Fruit fly (Drosophila melanogaster) whole organism, embryonic: Measurements from ENCODE around the gene hbt.

Source experiments
- C15 ChIP-seq: fragments of 200-800 bp; sonication (Bioruptor generic); IDR thresholded peaks from 3 replicates; pipeline ENCODE4 v1.3.6; 2022; ENCODE audit warnings: missing biosample characterization, missing genetic modification characterization
- CG10366 ChIP-seq: fragments of 200-800 bp; sonication (Bioruptor generic); IDR thresholded peaks from 2 replicates; pipeline ENCODE4 v1.3.6; 2022; ENCODE audit warnings: missing biosample characterization, missing genetic modification characterization
- CG10431 ChIP-seq: fragments of 200-800 bp; sonication (Bioruptor generic); optimal IDR thresholded peaks from 3 replicates; lab custom pipeline; 2018; ENCODE audit warnings: missing biosample characterization, mild to moderate bottlenecking, missing genetic modification characterization
- CG11093 ChIP-seq: fragments of 200-800 bp; sonication (Bioruptor generic); IDR thresholded peaks from 3 replicates; pipeline ENCODE4 v1.3.6; 2022; ENCODE audit warnings: missing biosample characterization, missing genetic modification characterization
- CG11560 ChIP-seq: fragments of 200-800 bp; sonication (Bioruptor generic); IDR thresholded peaks from 3 replicates; pipeline ENCODE4 v1.3.6; 2022; ENCODE audit warnings: missing biosample characterization, missing genetic modification characterization
- CG1233 ChIP-seq: fragments of 200-800 bp; sonication (Bioruptor generic); optimal IDR thresholded peaks from 4 replicates; lab custom pipeline; 2018; ENCODE audit warnings: missing biosample characterization, mild to moderate bottlenecking, missing genetic modification characterization
- CG13296 ChIP-seq: fragments of 200-800 bp; sonication (Bioruptor generic); optimal IDR thresholded peaks from 3 replicates; lab custom pipeline; 2018; ENCODE audit warnings: missing biosample characterization, mild to moderate bottlenecking, missing genetic modification characterization
- CG13894 ChIP-seq: fragments of 200-800 bp; sonication (Bioruptor generic); optimal IDR thresholded peaks from 3 replicates; lab custom pipeline; 2018; ENCODE audit warnings: missing biosample characterization, mild to moderate bottlenecking, missing genetic modification characterization, moderate library complexity
- CG14667 ChIP-seq: fragments of 200-800 bp; sonication (Bioruptor generic); IDR thresholded peaks from 2 replicates; pipeline ENCODE4 v1.3.6; 2022; ENCODE audit warnings: missing biosample characterization, missing genetic modification characterization
- CG15269 ChIP-seq: fragments of 200-800 bp; sonication (Bioruptor generic); optimal IDR thresholded peaks from 2 replicates; lab custom pipeline; 2018; ENCODE audit warnings: missing biosample characterization, mild to moderate bottlenecking, missing genetic modification characterization, moderate library complexity
- CG17385 ChIP-seq: fragments of 200-800 bp; sonication (Bioruptor generic); optimal IDR thresholded peaks from 3 replicates; lab custom pipeline; 2018; ENCODE audit warnings: missing biosample characterization, mild to moderate bottlenecking, missing genetic modification characterization
- CG2116 ChIP-seq: fragments of 200-800 bp; sonication (Bioruptor generic); optimal IDR thresholded peaks from 3 replicates; lab custom pipeline; 2018; ENCODE audit warnings: missing biosample characterization, mild to moderate bottlenecking, missing genetic modification characterization
- CG2120 ChIP-seq: fragments of 200-800 bp; sonication (Bioruptor generic); optimal IDR thresholded peaks from 3 replicates; lab custom pipeline; 2016; ENCODE audit warnings: missing biosample characterization, missing genetic modification characterization
- CG30403 ChIP-seq: fragments of 200-800 bp; sonication (Bioruptor generic); optimal IDR thresholded peaks from 3 replicates; lab custom pipeline; 2016; ENCODE audit warnings: missing biosample characterization, missing genetic modification characterization
- CG4328 ChIP-seq: fragments of 200-800 bp; sonication (Bioruptor generic); optimal IDR thresholded peaks from 3 replicates; lab custom pipeline; 2017; ENCODE audit warnings: missing biosample characterization, missing genetic modification reagents, missing genetic modification characterization
- CG4424 ChIP-seq: fragments of 200-800 bp; sonication (Bioruptor generic); optimal IDR thresholded peaks from 3 replicates; lab custom pipeline; 2016; ENCODE audit warnings: missing biosample characterization, missing genetic modification characterization
- CG6765 ChIP-seq: fragments of 200-800 bp; sonication (Bioruptor generic); optimal IDR thresholded peaks from 3 replicates; lab custom pipeline; 2017; ENCODE audit warnings: missing biosample characterization, mild to moderate bottlenecking, missing genetic modification characterization
- CG7839 ChIP-seq: fragments of 200-800 bp; sonication (Bioruptor generic); optimal IDR thresholded peaks from 3 replicates; lab custom pipeline; 2018; ENCODE audit warnings: missing biosample characterization, mild to moderate bottlenecking, missing genetic modification characterization, moderate library complexity
- D ChIP-seq, 2 experiments: fragments of 200-800 bp in 1 of 2; fragments of >200 bp in 1 of 2; sonication (Bioruptor generic) in 1 of 2; optimal IDR thresholded peaks; 2 replicates in 1 of 2; 3 replicates in 1 of 2; lab custom pipeline; 2017; ENCODE audit warnings: mild to moderate bottlenecking in 1 of 2, missing biosample characterization in 1 of 2, missing genetic modification characterization in 1 of 2, missing genetic modification reagents in 1 of 2
- Dek ChIP-seq: fragments of 200-800 bp; sonication (Bioruptor generic); optimal IDR thresholded peaks from 3 replicates; lab custom pipeline; 2019; ENCODE audit warnings: missing biosample characterization, mild to moderate bottlenecking, missing genetic modification characterization, moderate library complexity
- HHEX ChIP-seq: fragments of 200-800 bp; sonication (Bioruptor generic); optimal IDR thresholded peaks from 3 replicates; lab custom pipeline; 2017; ENCODE audit warnings: missing biosample characterization, mild to moderate bottlenecking, missing genetic modification characterization, missing genetic modification reagents
- Hsf ChIP-seq: fragments of 200-800 bp; sonication (Bioruptor generic); optimal IDR thresholded peaks from 3 replicates; lab custom pipeline; 2016; ENCODE audit warnings: missing biosample characterization, missing genetic modification characterization
- Myb ChIP-seq: fragments of 200-800 bp; sonication (Bioruptor generic); optimal IDR thresholded peaks from 2 replicates; lab custom pipeline; 2016; ENCODE audit warnings: missing biosample characterization, missing genetic modification characterization
- PHDP ChIP-seq: fragments of 200-800 bp; sonication (Bioruptor generic); optimal IDR thresholded peaks from 3 replicates; lab custom pipeline; 2018; ENCODE audit warnings: missing biosample characterization, mild to moderate bottlenecking, missing genetic modification characterization, moderate library complexity
- Xrp1 ChIP-seq: fragments of 200-800 bp; sonication (Bioruptor generic); IDR thresholded peaks from 2 replicates; pipeline ENCODE4 v1.3.6; 2022; ENCODE audit warnings: missing biosample characterization, missing genetic modification characterization
- cad ChIP-seq: fragments of >200 bp; optimal IDR thresholded peaks from 2 replicates; lab custom pipeline; 2017; ENCODE audit warnings: missing biosample characterization, missing genetic modification characterization
- cg ChIP-seq: fragments of 200-800 bp; sonication (Bioruptor generic); optimal IDR thresholded peaks from 3 replicates; lab custom pipeline; 2019; ENCODE audit warnings: missing biosample characterization, mild to moderate bottlenecking, missing genetic modification characterization, moderate library complexity
- crc ChIP-seq: fragments of 200-800 bp; sonication (Bioruptor generic); optimal IDR thresholded peaks from 2 replicates; lab custom pipeline; 2016; ENCODE audit warnings: missing biosample characterization, missing genetic modification characterization
- dan ChIP-seq: fragments of 200-800 bp; sonication (Bioruptor generic); IDR thresholded peaks from 2 replicates; pipeline ENCODE4 v1.3.6; 2022; ENCODE audit warnings: missing biosample characterization, missing genetic modification characterization
- dimm ChIP-seq: fragments of 200-800 bp; sonication (Bioruptor generic); IDR thresholded peaks from 2 replicates; pipeline ENCODE4 v1.3.6; 2022; ENCODE audit warnings: missing biosample characterization, missing genetic modification characterization
- emc ChIP-seq: fragments of 200-800 bp; sonication (Bioruptor generic); optimal IDR thresholded peaks from 2 replicates; lab custom pipeline; 2016; ENCODE audit warnings: missing biosample characterization, missing genetic modification characterization
- klu ChIP-seq: fragments of 200-800 bp; sonication (Bioruptor generic); IDR thresholded peaks from 2 replicates; pipeline ENCODE4 v1.3.6; 2022; ENCODE audit warnings: missing biosample characterization, missing genetic modification characterization
- nerfin-1 ChIP-seq: fragments of 200-800 bp; sonication (Bioruptor generic); optimal IDR thresholded peaks from 3 replicates; lab custom pipeline; 2019; ENCODE audit warnings: missing biosample characterization, mild to moderate bottlenecking, missing genetic modification characterization, moderate library complexity
- psq ChIP-seq: fragments of 200-800 bp; sonication (Bioruptor generic); optimal IDR thresholded peaks from 2 replicates; lab custom pipeline; 2017; ENCODE audit warnings: missing biosample characterization, missing genetic modification characterization
- pzg ChIP-seq: fragments of 200-800 bp; sonication (Bioruptor generic); optimal IDR thresholded peaks from 3 replicates; lab custom pipeline; 2018; ENCODE audit warnings: missing biosample characterization, mild to moderate bottlenecking, missing genetic modification characterization, moderate library complexity
- repo ChIP-seq: fragments of 200-800 bp; sonication (Bioruptor generic); optimal IDR thresholded peaks from 2 replicates; lab custom pipeline; 2016; ENCODE audit warnings: missing biosample characterization, missing genetic modification characterization
- stwl ChIP-seq: fragments of 200-800 bp; sonication (Bioruptor generic); optimal IDR thresholded peaks from 3 replicates; lab custom pipeline; 2018; ENCODE audit warnings: missing biosample characterization, mild to moderate bottlenecking, missing genetic modification characterization, moderate library complexity
- tgo ChIP-seq: fragments of 200-800 bp; sonication (Bioruptor generic); IDR thresholded peaks from 3 replicates; pipeline ENCODE4 v1.3.6; 2022; ENCODE audit warnings: missing biosample characterization, missing genetic modification characterization
- ttk ChIP-seq: fragments of 200-800 bp; sonication (Bioruptor generic); IDR thresholded peaks from 2 replicates; pipeline ENCODE4 v2.1.2; 2022; ENCODE audit warnings: missing biosample characterization, missing genetic modification characterization
- usp ChIP-seq: fragments of >200 bp; optimal IDR thresholded peaks from 2 replicates; lab custom pipeline; 2017; ENCODE audit warnings: missing biosample characterization, missing genetic modification characterization
- zen2 ChIP-seq: fragments of 200-800 bp; sonication (Bioruptor generic); IDR thresholded peaks from 3 replicates; pipeline ENCODE4 v1.3.6; 2022; ENCODE audit warnings: missing biosample characterization, missing genetic modification characterization; ENCODE audit not compliant: partially characterized antibody

The hbt gene

DNA sequence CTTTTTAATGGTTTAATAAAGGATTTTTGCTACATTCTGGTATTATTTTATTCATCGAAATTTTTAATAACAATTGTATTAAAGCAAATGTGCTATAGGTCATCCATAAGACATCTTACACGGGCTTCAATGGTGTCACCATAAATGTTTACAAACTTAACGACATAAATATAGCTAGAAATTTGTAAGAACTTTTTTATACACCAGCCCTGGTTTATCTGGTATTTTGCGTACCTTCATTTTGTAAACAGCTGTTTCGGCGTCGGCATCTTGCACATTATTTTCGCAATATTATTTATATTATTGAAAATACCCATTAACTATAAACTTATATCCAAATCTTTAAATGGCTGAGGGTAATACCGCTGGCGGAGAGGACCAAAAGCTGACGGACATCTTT lies 36.5 kb upstream of the hbt start, which contains the start of gene Tap42 (continued):
- TF ChIP-seq stwl (tag; lab: Kevin White, UChicago) (peak; percentile 27), CG4424 (GFP tag; lab: Kevin White, UChicago) (no peak), CG2116 (GFP tag; lab: Kevin White, UChicago) (no peak), tgo (GFP tag; lab: Robert Waterston, UW) (no peak), CG17385 (GFP tag; lab: Kevin White, UChicago) (peak; percentile 3), crc (GFP tag; lab: Kevin White, UChicago) (no peak), cad (GFP tag; lab: Kevin White, UChicago) (no peak), cg (GFP tag; lab: Kevin White, UChicago) (no peak), repo (GFP tag; lab: Kevin White, UChicago) (no peak), CG10431 (GFP tag; lab: Kevin White, UChicago) (no peak), CG13296 (GFP tag; lab: Kevin White, UChicago) (peak; percentile 33), Dek (tag; lab: Kevin White, UChicago) (peak; percentile 26), CG30403 (peak; percentile 36), nerfin-1 (tag; lab: Kevin White, UChicago) (peak; percentile 41), Myb (GFP tag; lab: Kevin White, UChicago) (no peak), zen2 (GFP tag; lab: Robert Waterston, UW) (no peak), CG13894 (peak; percentile 31), CG6765 (GFP tag; lab: Kevin White, UChicago) (no peak), pzg (GFP tag; lab: Kevin White, UChicago) (peak; percentile 45), Xrp1 (GFP tag; lab: Robert Waterston, UW) (0 out of 2 replicates have a peak, but pooled peaks have one; percentile 12), CG11560 (tag; lab: Robert Waterston, UW) (no peak), CG4328 (GFP tag; lab: Kevin White, UChicago) (no peak), usp (GFP tag; lab: Kevin White, UChicago) (no peak), dan (GFP tag; lab: Robert Waterston, UW) (no peak), CG1233 (GFP tag; lab: Kevin White, UChicago) (no peak), dimm (no peak), HHEX (GFP tag; lab: Kevin White, UChicago) (no peak), emc (no peak), Hsf (GFP tag; lab: Kevin White, UChicago) (peak; percentile 32), CG7839 (tag; lab: Kevin White, UChicago) (peak; percentile 12), klu (GFP tag; lab: Robert Waterston, UW) (no peak), PHDP (tag; lab: Kevin White, UChicago) (peak; percentile 46), CG11093 (GFP tag; lab: Robert Waterston, UW) (no peak), D (optimal IDR thresholded peaks at IDR 0.05; lab: Kevin White, UChicago) (no peak), D (GFP tag; optimal IDR thresholded peaks at IDR 0.05; lab: Kevin White, UChicago) (no peak), CG15269 (peak; percentile 40), C15 (GFP tag; lab: Robert Waterston, UW) (no peak), CG14667 (GFP tag; lab: Robert Waterston, UW) (no peak), CG10366 (GFP tag; lab: Robert Waterston, UW) (peak; percentile 23; the same call in 1 of the 2 replicates), ttk (no peak), CG2120 (GFP tag; lab: Kevin White, UChicago) (peak; percentile 62), psq (no peak)
